Worm (Caenorhabditis elegans) whole organism, L3 larva: ENCODE measurements around the gene Y17G7B.23.

Experiments
- ceh-82 ChIP-seq: fragments of 150-350 bp; optimal IDR thresholded peaks from 2 replicates; lab custom pipeline; 2014; ENCODE audit warnings: missing biosample characterization, missing genetic modification characterization
- egl-27 ChIP-seq: sonication (generic microtip); optimal IDR thresholded peaks from 4 replicates; lab custom pipeline; 2017; ENCODE audit warnings: missing biosample characterization, missing genetic modification reagents, missing genetic modification characterization
- lin-15B ChIP-seq: fragments of 150-350 bp; optimal IDR thresholded peaks from 2 replicates; lab custom pipeline; 2014; ENCODE audit warnings: missing biosample characterization, missing genetic modification characterization
- mdl-1 ChIP-seq: fragments of 150-350 bp; optimal IDR thresholded peaks from 2 replicates; lab custom pipeline; 2014; ENCODE audit warnings: missing biosample characterization, missing genetic modification characterization
- nhr-12 ChIP-seq: fragments of 150-350 bp; optimal IDR thresholded peaks from 2 replicates; lab custom pipeline; 2014; ENCODE audit warnings: missing biosample characterization, missing genetic modification characterization
- nhr-237 ChIP-seq: fragments of 150-350 bp; optimal IDR thresholded peaks from 2 replicates; lab custom pipeline; 2014; ENCODE audit warnings: missing biosample characterization, missing genetic modification characterization
- nhr-43 ChIP-seq: sonication (generic microtip); optimal IDR thresholded peaks from 2 replicates; lab custom pipeline; 2016; ENCODE audit warnings: mild to moderate bottlenecking, missing genetic modification characterization, missing compliant biosample characterization; ENCODE audit not compliant: poor library complexity, severe bottlenecking
- nhr-77 ChIP-seq: fragments of 150-350 bp; optimal IDR thresholded peaks from 2 replicates; lab custom pipeline; 2014; ENCODE audit warnings: missing biosample characterization, missing genetic modification characterization
- pha-4 ChIP-seq: fragments of 150-350 bp; optimal IDR thresholded peaks from 2 replicates; lab custom pipeline; 2014; ENCODE audit warnings: missing biosample characterization, missing genetic modification reagents, missing genetic modification characterization
- tbx-2 ChIP-seq: sonication (generic microtip); optimal IDR thresholded peaks from 2 replicates; lab custom pipeline; 2016; ENCODE audit warnings: mild to moderate bottlenecking, missing genetic modification characterization, missing compliant biosample characterization
- unc-62 ChIP-seq: fragments of 150-350 bp; sonication (generic microtip); optimal IDR thresholded peaks from 4 replicates; lab custom pipeline; 2014; ENCODE audit warnings: missing biosample characterization, missing genetic modification reagents, missing genetic modification characterization
- zag-1 ChIP-seq: fragments of 150-350 bp; optimal IDR thresholded peaks from 2 replicates; lab custom pipeline; 2014; ENCODE audit warnings: missing biosample characterization, missing genetic modification characterization
- ztf-4 ChIP-seq: fragments of 150-350 bp; optimal IDR thresholded peaks from 2 replicates; lab custom pipeline; 2014; ENCODE audit warnings: missing biosample characterization, missing genetic modification characterization

DNA sequence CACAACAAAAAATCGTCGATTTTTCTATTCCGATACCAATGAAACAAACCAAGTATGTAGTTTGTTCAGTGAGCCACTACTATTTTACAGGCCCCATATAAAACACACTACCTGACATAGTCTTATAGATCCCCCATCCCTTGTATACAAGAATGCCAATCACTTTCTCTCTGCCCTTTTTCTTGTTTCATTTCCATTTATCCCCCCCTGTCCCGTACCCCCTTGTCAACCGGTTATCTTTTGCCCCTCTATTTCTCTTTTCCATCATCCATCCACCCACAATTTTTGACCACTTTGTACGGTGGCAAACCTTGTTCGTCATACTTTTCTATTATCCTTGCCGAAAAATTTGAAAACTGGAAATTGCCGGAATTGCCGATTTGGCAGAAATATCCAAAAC, 46.0 kb upstream of the Y17G7B.23 start:
- no peak for TF ChIP-seq unc-62 (GFP tag; lab: Kevin White, UChicago)
- TF ChIP-seq tbx-2 (tag; lab: Kevin White, UChicago), result no peak
- no peak for TF ChIP-seq zag-1 (tag; lab: Kevin White, UChicago)
- TF ChIP-seq pha-4 (tag; lab: Kevin White, UChicago), result no peak
- TF ChIP-seq mdl-1, result no peak
- TF ChIP-seq ceh-82 (tag; lab: Kevin White, UChicago), result no peak
- TF ChIP-seq egl-27, result no peak
- no peak for TF ChIP-seq nhr-237
- TF ChIP-seq nhr-77, result no peak
- no peak for TF ChIP-seq ztf-4 (tag; lab: Kevin White, UChicago)
- no peak for TF ChIP-seq lin-15B (tag; lab: Kevin White, UChicago)
- TF ChIP-seq nhr-12 (tag; lab: Kevin White, UChicago), result no peak
- no peak for TF ChIP-seq nhr-43 (tag; lab: Kevin White, UChicago)
